Fruit fly (Drosophila melanogaster): ENCODE measurements around the gene CG33783.

CG33783 gene

dm6 chr3R:10087206-10087927 is 20.8 kb downstream of the CG33783 start (continued):
- peak; percentile 73 for TF ChIP-seq dac (GFP tag; optimal IDR thresholded peaks at IDR 0.05)
- TF ChIP-seq CG11762 (GFP tag; optimal IDR thresholded peaks at IDR 0.05; ENCODE audit: insufficient read depth) = peak; percentile 91
- TF ChIP-seq svp (GFP tag) = peak; percentile 89
- TF ChIP-seq Hr4 (GFP tag; optimal IDR thresholded peaks at IDR 0.05) = peak; percentile 91
- TF ChIP-seq vri (GFP tag; optimal IDR thresholded peaks at IDR 0.05) = peak; percentile 91
- peak; percentile 87 for TF ChIP-seq CG11294 (GFP tag; IDR thresholded peaks at IDR 0.05)
- TF ChIP-seq fkh (GFP tag; optimal IDR thresholded peaks at IDR 0.05) = peak; percentile 79
- TF ChIP-seq esn (GFP tag; optimal IDR thresholded peaks at IDR 0.05) = peak; percentile 88
- TF ChIP-seq Hr38 (GFP tag; optimal IDR thresholded peaks at IDR 0.05) = no peak
- TF ChIP-seq CG32006 (GFP tag; optimal IDR thresholded peaks at IDR 0.05) = peak; percentile 93
- TF ChIP-seq Hr39 (GFP tag; optimal IDR thresholded peaks at IDR 0.05) = peak; percentile 92
- peak; percentile 72 to 87 for TF ChIP-seq ss (GFP tag; optimal IDR thresholded peaks at IDR 0.05)
- peak; percentile 90 for TF ChIP-seq CG6792 (GFP tag; optimal IDR thresholded peaks at IDR 0.05)
- TF ChIP-seq Blimp-1 (GFP tag; optimal IDR thresholded peaks at IDR 0.05) = peak; percentile 23
- peak; percentile 91 for TF ChIP-seq achi (GFP tag; optimal IDR thresholded peaks at IDR 0.05)
- peak; percentile 85 for TF ChIP-seq lz (GFP tag; optimal IDR thresholded peaks at IDR 0.05)
- peak; percentile 87 for TF ChIP-seq Sox15 (GFP tag; optimal IDR thresholded peaks at IDR 0.05)
- peak; percentile 86 for TF ChIP-seq CG15336 (GFP tag; IDR thresholded peaks at IDR 0.05)
- peak; percentile 84 for TF ChIP-seq CG6808 (GFP tag; optimal IDR thresholded peaks at IDR 0.05)
- peak; percentile 86 for TF ChIP-seq Met (GFP tag; optimal IDR thresholded peaks at IDR 0.05)
- peak; percentile 87 for TF ChIP-seq CG34406 (GFP tag; optimal IDR thresholded peaks at IDR 0.05)
- TF ChIP-seq Lpt (GFP tag; optimal IDR thresholded peaks at IDR 0.05) = peak; percentile 84
- TF ChIP-seq CG8632 (GFP tag; optimal IDR thresholded peaks at IDR 0.05) = peak; percentile 88
- TF ChIP-seq Ets96B (tag; optimal IDR thresholded peaks at IDR 0.05) = peak; percentile 90
- TF ChIP-seq net (GFP tag; optimal IDR thresholded peaks at IDR 0.05) = peak; percentile 93
- TF ChIP-seq CG31627 (GFP tag; optimal IDR thresholded peaks at IDR 0.05) = peak; percentile 90
- TF ChIP-seq spab (GFP tag; optimal IDR thresholded peaks at IDR 0.05) = peak; percentile 88
- TF ChIP-seq Eip75B (GFP tag; optimal IDR thresholded peaks at IDR 0.05) = peak; percentile 89
- TF ChIP-seq CG9139 (GFP tag; optimal IDR thresholded peaks at IDR 0.05) = peak; percentile 77

DNA sequence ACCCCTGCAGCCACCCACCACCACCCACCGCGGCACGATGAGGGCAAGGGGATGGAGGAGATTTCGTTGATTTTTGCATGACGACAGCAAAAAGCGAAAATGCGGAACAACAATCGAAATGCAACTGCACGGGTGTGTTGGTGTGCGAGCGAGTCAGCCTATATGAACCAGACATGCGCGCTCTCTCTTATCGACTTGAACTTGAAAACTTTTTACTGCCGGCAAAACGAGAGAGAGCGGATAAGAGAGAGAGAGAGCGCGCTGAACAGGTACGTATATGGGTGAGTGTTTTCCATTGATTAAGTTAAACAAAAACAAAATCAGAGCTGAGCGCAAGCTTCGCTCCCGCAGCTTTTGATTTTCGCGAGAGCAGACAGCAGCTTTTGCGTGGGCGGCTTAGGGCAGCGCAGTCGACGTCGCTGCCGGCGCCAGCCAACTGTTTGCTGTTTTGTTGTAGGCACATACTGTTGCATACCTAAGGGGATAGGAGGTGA is 22.6 kb downstream of the CG33783 start:
- TF ChIP-seq CG15336 (GFP tag; IDR thresholded peaks at IDR 0.05) (peak; percentile 44; the same call in 1 of the 2 replicates), Ets96B (tag; optimal IDR thresholded peaks at IDR 0.05) (no peak), CG16779 (tag; optimal IDR thresholded peaks at IDR 0.05) (peak; percentile 33), Sox102F (GFP tag; optimal IDR thresholded peaks at IDR 0.05) (peak; percentile 14), acj6 (GFP tag; optimal IDR thresholded peaks at IDR 0.05) (no peak), Eip78C (GFP tag) (peak; percentile 38), OdsH (GFP tag; optimal IDR thresholded peaks at IDR 0.05) (no peak), Hr39 (GFP tag; optimal IDR thresholded peaks at IDR 0.05) (no peak), fkh (GFP tag; optimal IDR thresholded peaks at IDR 0.05) (no peak), Gug (GFP tag; IDR thresholded peaks at IDR 0.05) (no peak), Sox14 (GFP tag; optimal IDR thresholded peaks at IDR 0.05) (peak; percentile 55), dac (GFP tag; optimal IDR thresholded peaks at IDR 0.05) (no peak), topi (GFP tag; optimal IDR thresholded peaks at IDR 0.05) (no peak), CG8119 (GFP tag; IDR thresholded peaks at IDR 0.05) (no peak; the same call in 1 of the 3 replicates), CG31627 (GFP tag; optimal IDR thresholded peaks at IDR 0.05) (no peak), CG3919 (GFP tag; optimal IDR thresholded peaks at IDR 0.05) (no peak), svp (GFP tag) (peak; percentile 39), eg (GFP tag; IDR thresholded peaks at IDR 0.05) (0 out of 3 replicates have a peak, but pooled peaks have one; percentile 30), Met (GFP tag; optimal IDR thresholded peaks at IDR 0.05) (no peak), CG6792 (GFP tag; optimal IDR thresholded peaks at IDR 0.05) (no peak), spab (GFP tag; optimal IDR thresholded peaks at IDR 0.05) (no peak), CG6276 (GFP tag; optimal IDR thresholded peaks at IDR 0.05) (no peak), Sox15 (GFP tag; optimal IDR thresholded peaks at IDR 0.05) (no peak), Blimp-1 (GFP tag; optimal IDR thresholded peaks at IDR 0.05) (peak; percentile 75), CG10669 (GFP tag; optimal IDR thresholded peaks at IDR 0.05) (no peak), Hr4 (GFP tag; optimal IDR thresholded peaks at IDR 0.05) (no peak), CG6163 (GFP tag; IDR thresholded peaks at IDR 0.05) (peak; percentile 55), vri (GFP tag; optimal IDR thresholded peaks at IDR 0.05) (peak; percentile 82), salr (GFP tag; optimal IDR thresholded peaks at IDR 0.05) (no peak), CG7368 (GFP tag; optimal IDR thresholded peaks at IDR 0.05) (peak; percentile 6), Ets21C (GFP tag; optimal IDR thresholded peaks at IDR 0.05) (no peak), fd59A (GFP tag; optimal IDR thresholded peaks at IDR 0.05) (no peak)

Data from whole organism, prepupa.